Fruit fly (Drosophila melanogaster) whole organism, embryonic: Measurements from ENCODE around the gene PIG-Q.

Source experiments
- Bteb2 ChIP-seq: fragments of 200-800 bp; sonication (Bioruptor generic); optimal IDR thresholded peaks from 2 replicates; lab custom pipeline; 2016; ENCODE audit warnings: missing biosample characterization, missing genetic modification characterization
- CG11456 ChIP-seq: fragments of 200-800 bp; sonication (Bioruptor generic); IDR thresholded peaks from 3 replicates; pipeline ENCODE4 v1.3.6; 2022; ENCODE audit warnings: missing biosample characterization, missing genetic modification characterization
- CG12391 ChIP-seq: fragments of 200-800 bp; sonication (Bioruptor generic); optimal IDR thresholded peaks from 3 replicates; lab custom pipeline; 2018; ENCODE audit warnings: missing biosample characterization, mild to moderate bottlenecking, missing genetic modification characterization, moderate library complexity
- CG13424 ChIP-seq: fragments of 200-800 bp; sonication (Bioruptor generic); optimal IDR thresholded peaks from 2 replicates; lab custom pipeline; 2019; ENCODE audit warnings: missing biosample characterization, mild to moderate bottlenecking, missing genetic modification characterization, moderate library complexity
- CG13775 ChIP-seq: fragments of 200-800 bp; sonication (Bioruptor generic); optimal IDR thresholded peaks from 3 replicates; lab custom pipeline; 2017; ENCODE audit warnings: missing biosample characterization, mild to moderate bottlenecking, missing genetic modification characterization
- CG14050 ChIP-seq: fragments of 200-800 bp; sonication (Bioruptor generic); IDR thresholded peaks from 3 replicates; pipeline ENCODE4 v1.3.6; 2022; ENCODE audit warnings: missing biosample characterization, missing genetic modification characterization
- CG14860 ChIP-seq: fragments of 200-800 bp; sonication (Bioruptor generic); IDR thresholded peaks from 3 replicates; pipeline ENCODE4 v1.3.6; 2022; ENCODE audit warnings: missing biosample characterization, missing genetic modification characterization; ENCODE audit not compliant: partially characterized antibody
- CG14965 ChIP-seq: fragments of 200-800 bp; sonication (Bioruptor generic); optimal IDR thresholded peaks from 2 replicates; lab custom pipeline; 2016; ENCODE audit warnings: missing biosample characterization, missing genetic modification characterization, borderline replicate concordance
- CG15696 ChIP-seq: fragments of 200-800 bp; sonication (Bioruptor generic); optimal IDR thresholded peaks from 2 replicates; lab custom pipeline; 2019; ENCODE audit warnings: missing biosample characterization, mild to moderate bottlenecking, missing genetic modification characterization, moderate library complexity
- CG17328 ChIP-seq: fragments of 200-800 bp; sonication (Bioruptor generic); IDR thresholded peaks from 2 replicates; pipeline ENCODE4 v1.3.6; 2022; ENCODE audit warnings: missing biosample characterization, missing genetic modification characterization
- CG17359 ChIP-seq: fragments of 200-800 bp; sonication (Bioruptor generic); optimal IDR thresholded peaks from 3 replicates; lab custom pipeline; 2018; ENCODE audit warnings: missing biosample characterization, mild to moderate bottlenecking, missing genetic modification characterization, moderate library complexity
- CG17802 ChIP-seq: fragments of 200-800 bp; sonication (Bioruptor generic); optimal IDR thresholded peaks from 2 replicates; lab custom pipeline; 2018; ENCODE audit warnings: missing biosample characterization, mild to moderate bottlenecking, missing genetic modification characterization, moderate library complexity
- CG1832 ChIP-seq: fragments of 200-800 bp; sonication (Bioruptor generic); optimal IDR thresholded peaks from 2 replicates; lab custom pipeline; 2017; ENCODE audit warnings: missing biosample characterization, mild to moderate bottlenecking, missing genetic modification characterization, inconsistent platforms
- CG18476 ChIP-seq: fragments of 200-800 bp; sonication (Bioruptor generic); optimal IDR thresholded peaks from 2 replicates; lab custom pipeline; 2016; ENCODE audit warnings: missing biosample characterization, mild to moderate bottlenecking, missing genetic modification characterization
- CG2116 ChIP-seq: fragments of 200-800 bp; sonication (Bioruptor generic); optimal IDR thresholded peaks from 3 replicates; lab custom pipeline; 2018; ENCODE audit warnings: missing biosample characterization, mild to moderate bottlenecking, missing genetic modification characterization
- CG31441 ChIP-seq: fragments of 200-800 bp; sonication (Bioruptor generic); IDR thresholded peaks from 2 replicates; pipeline ENCODE4 v1.3.6; 2022; ENCODE audit warnings: missing biosample characterization, missing genetic modification characterization
- CG42726 ChIP-seq: fragments of 200-800 bp; sonication (Bioruptor generic); IDR thresholded peaks from 2 replicates; pipeline ENCODE4 v1.3.6; 2022; ENCODE audit warnings: missing biosample characterization, missing genetic modification characterization; ENCODE audit not compliant: partially characterized antibody
- CG6689 ChIP-seq: fragments of 200-800 bp; sonication (Bioruptor generic); IDR thresholded peaks from 2 replicates; pipeline ENCODE4 v1.3.6; 2022; ENCODE audit warnings: missing biosample characterization, missing genetic modification characterization
- CG6765 ChIP-seq: fragments of 200-800 bp; sonication (Bioruptor generic); optimal IDR thresholded peaks from 3 replicates; lab custom pipeline; 2017; ENCODE audit warnings: missing biosample characterization, mild to moderate bottlenecking, missing genetic modification characterization
- CG6854 ChIP-seq: fragments of 200-800 bp; sonication (Bioruptor generic); optimal IDR thresholded peaks from 3 replicates; lab custom pipeline; 2017; ENCODE audit warnings: missing biosample characterization, mild to moderate bottlenecking, missing genetic modification characterization
- CG7372 ChIP-seq: fragments of 200-800 bp; sonication (Bioruptor generic); IDR thresholded peaks from 2 replicates; pipeline ENCODE4 v1.3.6; 2022; ENCODE audit warnings: missing biosample characterization, missing genetic modification characterization
- CG7963 ChIP-seq: fragments of 200-800 bp; sonication (Bioruptor generic); IDR thresholded peaks from 3 replicates; pipeline ENCODE4 v1.3.6; 2022; ENCODE audit warnings: missing biosample characterization, missing genetic modification characterization; ENCODE audit not compliant: partially characterized antibody
- CG8924 ChIP-seq: fragments of 200-800 bp; optimal IDR thresholded peaks from 3 replicates; lab custom pipeline; 2019; ENCODE audit warnings: missing biosample characterization, mild to moderate bottlenecking, missing genetic modification characterization, moderate library complexity
- CG9932 ChIP-seq: fragments of 200-800 bp; sonication (Bioruptor generic); IDR thresholded peaks from 2 replicates; pipeline ENCODE4 v1.3.6; 2022; ENCODE audit warnings: missing biosample characterization, missing genetic modification characterization
- Ets97D ChIP-seq: fragments of 200-800 bp; sonication (Bioruptor generic); optimal IDR thresholded peaks from 3 replicates; lab custom pipeline; 2016; ENCODE audit warnings: missing biosample characterization, missing genetic modification characterization
- Fer2 ChIP-seq: fragments of 200-800 bp; sonication (Bioruptor generic); optimal IDR thresholded peaks from 2 replicates; lab custom pipeline; 2018; ENCODE audit warnings: missing biosample characterization, mild to moderate bottlenecking, missing genetic modification characterization, moderate library complexity
- GATAe ChIP-seq: fragments of 200-800 bp; sonication (Bioruptor generic); conservative IDR thresholded peaks from 2 replicates; pipeline ENCODE4 v1.3.6; 2022; ENCODE audit warnings: missing biosample characterization, missing genetic modification characterization
- Hmr ChIP-seq: fragments of 200-800 bp; sonication (Bioruptor generic); optimal IDR thresholded peaks from 3 replicates; lab custom pipeline; 2017; ENCODE audit warnings: mild to moderate bottlenecking, missing biosample characterization, missing genetic modification reagents, missing genetic modification characterization
- Hr39 ChIP-seq: fragments of >200 bp; optimal IDR thresholded peaks from 2 replicates; lab custom pipeline; 2017
- NFAT ChIP-seq: fragments of 200-800 bp; sonication (Bioruptor generic); IDR thresholded peaks from 2 replicates; pipeline ENCODE4 v1.3.6; 2022; ENCODE audit warnings: missing biosample characterization, missing genetic modification characterization
- ash1 ChIP-seq: fragments of 200-800 bp; sonication (Bioruptor generic); optimal IDR thresholded peaks from 2 replicates; lab custom pipeline; 2018; ENCODE audit warnings: missing biosample characterization, mild to moderate bottlenecking, missing genetic modification characterization
- bowl ChIP-seq: fragments of 200-800 bp; sonication (Bioruptor generic); IDR thresholded peaks from 2 replicates; pipeline ENCODE4 v1.3.6; 2022; ENCODE audit warnings: missing biosample characterization, missing genetic modification characterization
- bsh ChIP-seq, 2 experiments: fragments of 200-800 bp; sonication (Bioruptor generic); optimal IDR thresholded peaks; 2 replicates each; lab custom pipeline; 2017 to 2018; ENCODE audit warnings: mild to moderate bottlenecking in 2 of 2, missing biosample characterization in 2 of 2, missing genetic modification characterization in 2 of 2, moderate library complexity in 1 of 2
- cad ChIP-seq: fragments of >200 bp; optimal IDR thresholded peaks from 2 replicates; lab custom pipeline; 2017; ENCODE audit warnings: missing biosample characterization, missing genetic modification characterization
- caup ChIP-seq: fragments of 200-800 bp; sonication (Bioruptor generic); optimal IDR thresholded peaks from 3 replicates; lab custom pipeline; 2017; ENCODE audit warnings: missing biosample characterization, mild to moderate bottlenecking, missing genetic modification characterization, moderate library complexity; ENCODE audit not compliant: severe bottlenecking
- eyg ChIP-seq: fragments of 200-800 bp; sonication (Bioruptor generic); optimal IDR thresholded peaks from 3 replicates; lab custom pipeline; 2016; ENCODE audit warnings: missing biosample characterization, missing genetic modification characterization
- insv ChIP-seq, 2 experiments: fragments of 200-800 bp; sonication (Bioruptor generic); optimal IDR thresholded peaks; 3 replicates each; lab custom pipeline; 2016 to 2018; ENCODE audit warnings: missing biosample characterization in 2 of 2, missing genetic modification characterization in 2 of 2
- jing ChIP-seq: fragments of 200-800 bp; sonication (Bioruptor generic); optimal IDR thresholded peaks from 2 replicates; lab custom pipeline; 2018; ENCODE audit warnings: missing biosample characterization, mild to moderate bottlenecking, missing genetic modification characterization
- lab ChIP-seq: fragments of 200-800 bp; sonication (Bioruptor generic); optimal IDR thresholded peaks from 3 replicates; lab custom pipeline; 2017; ENCODE audit warnings: missing biosample characterization, missing genetic modification characterization, mild to moderate bottlenecking, moderate library complexity, missing genetic modification reagents
- lov ChIP-seq, 2 experiments: fragments of 200-800 bp in 1 of 2; fragments of >200 bp in 1 of 2; sonication (Bioruptor generic) in 1 of 2; IDR thresholded peaks in 1 of 2; optimal IDR thresholded peaks in 1 of 2; 2 replicates in 1 of 2; 3 replicates in 1 of 2; pipeline versions ENCODE4 v1.3.6 to Lab custom; 2017 to 2022; ENCODE audit warnings: missing biosample characterization in 1 of 2, missing genetic modification characterization in 1 of 2
- prd ChIP-seq, 3 experiments: fragments of >200 bp in 2 of 3; fragments of 200-800 bp in 1 of 3; sonication (Bioruptor generic) in 1 of 3; optimal IDR thresholded peaks in 2 of 3; IDR thresholded peaks in 1 of 3; 2 replicates in 2 of 3; 3 replicates in 1 of 3; pipeline versions ENCODE4 v1.3.6 to Lab custom; 2017 to 2022; ENCODE audit warnings: missing biosample characterization in 1 of 3, missing genetic modification characterization in 1 of 3
- pros ChIP-seq: fragments of 200-800 bp; sonication (Bioruptor generic); optimal IDR thresholded peaks from 3 replicates; lab custom pipeline; 2019; ENCODE audit warnings: missing biosample characterization, mild to moderate bottlenecking, missing genetic modification characterization, moderate library complexity
- pum ChIP-seq: fragments of 200-800 bp; sonication (Bioruptor generic); optimal IDR thresholded peaks from 2 replicates; lab custom pipeline; 2016; ENCODE audit warnings: missing biosample characterization, missing genetic modification characterization
- sens-2 ChIP-seq: fragments of 200-800 bp; sonication (Bioruptor generic); IDR thresholded peaks from 2 replicates; pipeline ENCODE4 v1.3.6; 2022; ENCODE audit warnings: missing biosample characterization, missing genetic modification characterization
- sim ChIP-seq: fragments of 200-800 bp; sonication (Bioruptor generic); IDR thresholded peaks from 2 replicates; pipeline ENCODE4 v1.3.6; 2022; ENCODE audit warnings: missing biosample characterization, missing genetic modification characterization
- sob ChIP-seq: fragments of 200-800 bp; sonication (Bioruptor generic); IDR thresholded peaks from 2 replicates; pipeline ENCODE4 v1.3.6; 2022; ENCODE audit warnings: missing biosample characterization, missing genetic modification characterization
- sr ChIP-seq: fragments of 200-800 bp; sonication (Bioruptor generic); IDR thresholded peaks from 3 replicates; pipeline ENCODE4 v1.3.6; 2022; ENCODE audit warnings: missing biosample characterization, missing genetic modification characterization
- trh ChIP-seq: fragments of 200-800 bp; sonication (Bioruptor generic); optimal IDR thresholded peaks from 2 replicates; lab custom pipeline; 2016; ENCODE audit warnings: missing biosample characterization, missing genetic modification characterization

PIG-Q gene

DNA sequence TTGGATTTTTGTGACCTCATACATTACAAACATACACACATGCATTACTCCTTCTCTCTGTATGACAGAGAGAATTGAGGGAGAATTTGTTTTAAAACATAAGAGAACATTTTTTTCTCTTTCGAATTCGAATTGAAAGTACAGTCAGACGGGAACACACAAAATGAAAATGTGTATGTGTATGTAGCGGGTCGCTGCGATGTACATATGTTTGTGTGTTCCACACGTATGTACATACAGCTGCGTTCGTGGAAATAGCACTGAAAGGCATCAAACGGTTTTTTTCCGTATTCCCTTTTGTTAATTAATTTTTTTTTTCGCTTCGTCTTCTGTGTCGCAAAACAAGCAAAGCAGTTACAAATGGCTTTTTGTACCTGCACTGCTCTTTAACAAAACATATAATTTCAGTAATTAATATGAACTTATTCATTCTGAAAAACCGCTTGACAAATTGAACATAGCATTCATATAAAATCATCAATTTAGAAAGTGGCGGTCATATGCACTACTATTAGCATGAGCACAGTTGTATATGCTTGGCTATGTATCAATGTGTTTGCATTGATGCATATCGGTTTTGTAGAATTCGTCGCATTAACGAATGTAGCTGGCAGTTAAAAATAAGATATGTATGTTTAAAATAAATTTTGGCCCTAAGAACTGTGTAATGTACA lies 26.2 kb upstream of the PIG-Q start (continued):
- TF ChIP-seq Hr39 (lab: Kevin White, UChicago): no peak
- TF ChIP-seq CG6689 (GFP tag; lab: Robert Waterston, UW): peak; percentile 88
- TF ChIP-seq bowl (GFP tag; lab: Robert Waterston, UW): peak; percentile 83
- peak; percentile 80; the same call in 1 of the 2 replicates for TF ChIP-seq sim (GFP tag; lab: Robert Waterston, UW)
- peak; percentile 88 for TF ChIP-seq CG17328 (GFP tag; lab: Robert Waterston, UW)
- TF ChIP-seq CG1832 (GFP tag; lab: Kevin White, UChicago): no peak
- peak; percentile 60 for TF ChIP-seq GATAe
- TF ChIP-seq lov (optimal IDR thresholded peaks at IDR 0.05; lab: Kevin White, UChicago): no peak
- peak; percentile 84 for TF ChIP-seq lov (GFP tag; IDR thresholded peaks at IDR 0.05; lab: Robert Waterston, UW)
- TF ChIP-seq CG2116 (GFP tag; lab: Kevin White, UChicago): peak; percentile 77
- TF ChIP-seq CG9932 (GFP tag; lab: Robert Waterston, UW): peak; percentile 88
- TF ChIP-seq CG7963 (GFP tag; lab: Robert Waterston, UW): no peak
- TF ChIP-seq CG42726 (GFP tag; lab: Robert Waterston, UW): no peak
- peak; percentile 18 to 77 for TF ChIP-seq insv (GFP tag; optimal IDR thresholded peaks at IDR 0.05; lab: Kevin White, UChicago)
- peak; percentile 95 for TF ChIP-seq CG17359
- peak; percentile 96 for TF ChIP-seq CG18476 (GFP tag; lab: Kevin White, UChicago)
- peak; percentile 93 for TF ChIP-seq pum (GFP tag; lab: Kevin White, UChicago)
- TF ChIP-seq Bteb2: peak; percentile 90
- TF ChIP-seq trh (GFP tag; lab: Kevin White, UChicago): peak; percentile 76
- TF ChIP-seq sens-2: peak; percentile 82
- peak; percentile 81 for TF ChIP-seq CG17802 (tag; lab: Kevin White, UChicago)
- TF ChIP-seq CG13424 (tag; lab: Kevin White, UChicago): peak; percentile 98
- peak; percentile 91 for TF ChIP-seq jing (GFP tag; lab: Kevin White, UChicago)
- TF ChIP-seq prd (optimal IDR thresholded peaks at IDR 0.05; lab: Kevin White, UChicago): no peak
- TF ChIP-seq prd (GFP tag; IDR thresholded peaks at IDR 0.05; lab: Robert Waterston, UW): peak; percentile 94
- peak; percentile 87 for TF ChIP-seq CG11456 (GFP tag; lab: Robert Waterston, UW)
- peak; percentile 95 for TF ChIP-seq CG6854 (GFP tag; lab: Kevin White, UChicago)
- peak; percentile 97 for TF ChIP-seq lab (GFP tag; lab: Kevin White, UChicago)
- TF ChIP-seq Hmr (GFP tag; lab: Kevin White, UChicago): peak; percentile 98
- peak; percentile 92 to 97 for TF ChIP-seq bsh (GFP tag; optimal IDR thresholded peaks at IDR 0.05; lab: Kevin White, UChicago)
- no peak for TF ChIP-seq CG14860 (GFP tag; lab: Robert Waterston, UW)
- TF ChIP-seq CG7372 (GFP tag; lab: Robert Waterston, UW): peak; percentile 93
- TF ChIP-seq Fer2 (tag; lab: Kevin White, UChicago): peak; percentile 89
- peak; percentile 97 for TF ChIP-seq CG12391 (tag; lab: Kevin White, UChicago)
- TF ChIP-seq Ets97D (GFP tag; lab: Kevin White, UChicago): peak; percentile 80
- peak; percentile 93 for TF ChIP-seq CG15696 (tag; lab: Kevin White, UChicago)
- TF ChIP-seq CG14050 (GFP tag; lab: Robert Waterston, UW): peak; percentile 89
- peak; percentile 97 for TF ChIP-seq CG31441 (GFP tag; lab: Robert Waterston, UW)
- TF ChIP-seq pros (GFP tag; lab: Kevin White, UChicago): peak; percentile 85
- peak; percentile 95 for TF ChIP-seq caup (GFP tag; lab: Kevin White, UChicago)
- no peak for TF ChIP-seq cad
- TF ChIP-seq CG13775 (GFP tag; lab: Kevin White, UChicago): peak; percentile 96
- TF ChIP-seq NFAT (GFP tag; lab: Robert Waterston, UW): peak; percentile 78
- TF ChIP-seq ash1: peak; percentile 87
- peak; percentile 98 for TF ChIP-seq CG8924 (tag; lab: Kevin White, UChicago)
- TF ChIP-seq eyg: peak; percentile 91
- TF ChIP-seq CG6765 (GFP tag; lab: Kevin White, UChicago): peak; percentile 94
- peak; percentile 71 for TF ChIP-seq CG14965 (GFP tag; lab: Kevin White, UChicago)
- TF ChIP-seq sob: peak; percentile 89
- TF ChIP-seq sr (GFP tag; lab: Robert Waterston, UW): no peak; the same call in 2 of the 3 replicates
